Fruit fly (Drosophila melanogaster) whole organism, pupa: Measurements from ENCODE around the gene HLH4C.
A peak's percentile ranks its signal among the peaks of the same experiment; 100 is the strongest.

Source experiments
- CG12605 ChIP-seq: fragments of 200-800 bp; sonication (Bioruptor generic); IDR thresholded peaks from 2 replicates; pipeline ENCODE4 v1.3.6; 2022; ENCODE audit warnings: missing biosample characterization, missing genetic modification characterization
- CG13204 ChIP-seq: fragments of 200-800 bp; sonication (Bioruptor generic); optimal IDR thresholded peaks from 2 replicates; lab custom pipeline; 2018; ENCODE audit warnings: missing biosample characterization, mild to moderate bottlenecking, missing genetic modification characterization, moderate library complexity
- CG14655 ChIP-seq: fragments of 200-800 bp; sonication (Bioruptor generic); optimal IDR thresholded peaks from 3 replicates; lab custom pipeline; 2017; ENCODE audit warnings: mild to moderate bottlenecking, missing biosample characterization, missing genetic modification reagents, missing genetic modification characterization
- CG15710 ChIP-seq: fragments of 200-800 bp; sonication (Bioruptor generic); optimal IDR thresholded peaks from 2 replicates; lab custom pipeline; 2018; ENCODE audit warnings: missing biosample characterization, mild to moderate bottlenecking, missing genetic modification characterization, moderate library complexity
- CG17806 ChIP-seq: fragments of 200-800 bp; sonication (Bioruptor generic); optimal IDR thresholded peaks from 2 replicates; lab custom pipeline; 2018; ENCODE audit warnings: missing biosample characterization, mild to moderate bottlenecking, missing genetic modification characterization, moderate library complexity
- CG4496 ChIP-seq: fragments of 200-800 bp; sonication (Bioruptor generic); IDR thresholded peaks from 3 replicates; pipeline ENCODE4 v1.3.6; 2022; ENCODE audit warnings: missing biosample characterization, missing genetic modification characterization
- CG8159 ChIP-seq: fragments of 200-800 bp; sonication (Bioruptor generic); optimal IDR thresholded peaks from 3 replicates; lab custom pipeline; 2018; ENCODE audit warnings: missing biosample characterization, mild to moderate bottlenecking, missing genetic modification characterization, moderate library complexity
- CG9948 ChIP-seq: fragments of 200-800 bp; sonication (Bioruptor generic); optimal IDR thresholded peaks from 2 replicates; lab custom pipeline; 2018; ENCODE audit warnings: missing biosample characterization, mild to moderate bottlenecking, missing genetic modification characterization, moderate library complexity
- D1 ChIP-seq: fragments of 200-800 bp; sonication (Bioruptor generic); optimal IDR thresholded peaks from 2 replicates; lab custom pipeline; 2018; ENCODE audit warnings: missing biosample characterization, mild to moderate bottlenecking, missing genetic modification characterization, moderate library complexity
- EcR ChIP-seq: fragments of 200-800 bp; sonication (Bioruptor generic); optimal IDR thresholded peaks from 3 replicates; lab custom pipeline; 2019; ENCODE audit warnings: missing biosample characterization, missing genetic modification characterization, mild to moderate bottlenecking, moderate library complexity, missing genetic modification reagents
- Ets98B ChIP-seq: fragments of 200-800 bp; sonication (Bioruptor generic); IDR thresholded peaks from 2 replicates; pipeline ENCODE4 v1.3.6; 2022; ENCODE audit warnings: missing biosample characterization, missing genetic modification characterization
- Pif1A ChIP-seq: fragments of 200-800 bp; sonication (Bioruptor generic); optimal IDR thresholded peaks from 3 replicates; lab custom pipeline; 2016; ENCODE audit warnings: missing biosample characterization, missing genetic modification characterization
- Snoo ChIP-seq: fragments of 200-800 bp; sonication (Bioruptor generic); optimal IDR thresholded peaks from 3 replicates; lab custom pipeline; 2017; ENCODE audit warnings: missing biosample characterization, mild to moderate bottlenecking, missing genetic modification characterization, inconsistent platforms
- gl ChIP-seq: fragments of 200-800 bp; sonication (Bioruptor generic); optimal IDR thresholded peaks from 2 replicates; lab custom pipeline; 2018; ENCODE audit warnings: missing biosample characterization, mild to moderate bottlenecking, missing genetic modification characterization

DNA sequence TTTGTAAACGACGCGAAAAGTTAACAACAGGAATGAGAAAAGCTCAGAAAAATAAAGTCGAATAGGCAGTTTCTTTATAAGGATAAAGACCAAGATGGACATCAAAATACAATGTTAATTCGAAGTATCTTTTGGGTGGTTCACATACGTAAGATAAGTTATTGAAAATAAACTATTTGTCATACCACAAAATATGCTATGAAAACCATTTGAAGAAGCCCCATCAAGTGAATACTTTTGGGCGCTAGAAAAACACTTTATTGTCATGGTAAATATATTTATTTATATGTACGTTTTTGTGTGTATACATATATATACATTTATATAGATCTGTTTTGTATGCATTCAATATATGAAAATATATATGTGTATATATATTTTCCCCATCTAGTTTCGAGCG, 10.7 kb upstream of the HLH4C start:
- TF ChIP-seq Ets98B (GFP tag; lab: Robert Waterston, UW), result no peak
- no peak for TF ChIP-seq gl
- no peak for TF ChIP-seq CG9948 (tag; lab: Kevin White, UChicago)
- no peak for TF ChIP-seq CG8159 (tag; lab: Kevin White, UChicago)
- no peak for TF ChIP-seq CG14655 (GFP tag; lab: Kevin White, UChicago)
- TF ChIP-seq Snoo, result no peak
- no peak for TF ChIP-seq CG17806 (tag; lab: Kevin White, UChicago)
- TF ChIP-seq Pif1A (GFP tag; lab: Kevin White, UChicago), result no peak
- TF ChIP-seq D1, result no peak
- no peak for TF ChIP-seq CG13204 (GFP tag; lab: Kevin White, UChicago)
- TF ChIP-seq EcR (GFP tag; lab: Kevin White, UChicago), result no peak
- no peak for TF ChIP-seq CG15710 (tag; lab: Kevin White, UChicago)
- TF ChIP-seq CG4496 (GFP tag; lab: Robert Waterston, UW), result peak; percentile 33; the same call in 1 of the 3 replicates
- no peak for TF ChIP-seq CG12605 (GFP tag; lab: Robert Waterston, UW)
